Worm (Caenorhabditis elegans): Measurements from ENCODE around the gene cri-2.

The cri-2 gene

ce11 chrV:8201229-8201858 lies at the start of gene cri-2:
cri-2 (plus strand) TSS chrV:8201808.
- peak; percentile 18; the same call in 1 of the 2 replicates for TF ChIP-seq hmg-1.2 (GFP tag; IDR thresholded peaks at IDR 0.05)
- no peak for TF ChIP-seq Y67H2A.10 (GFP tag; conservative IDR thresholded peaks at IDR 0.05)

- TF ChIP-seq dpff-1 (tag; optimal IDR thresholded peaks at IDR 0.05): no peak
- TF ChIP-seq cebp-1 (GFP tag; IDR thresholded peaks at IDR 0.05): no peak
- no peak for TF ChIP-seq cebp-1 (tag; optimal IDR thresholded peaks at IDR 0.05)
- TF ChIP-seq lag-1 (GFP tag; IDR thresholded peaks at IDR 0.05): no peak
- no peak for TF ChIP-seq C06A6.2 (GFP tag; conservative IDR thresholded peaks at IDR 0.05)
- TF ChIP-seq B0261.1 (tag; optimal IDR thresholded peaks at IDR 0.05): no peak
- no peak for TF ChIP-seq B0336.3 (GFP tag; IDR thresholded peaks at IDR 0.05)
Observed at ce11 chrV:8155743-8156142, 45.9 kb upstream of the cri-2 start.

ce11 chrV:8157446-8157845 lies 44.2 kb upstream of the cri-2 start, which contains the start of gene sul-2:
sul-2 (plus strand) TSS chrV:8157746.
- no peak for TF ChIP-seq F33H1.4 (GFP tag; IDR thresholded peaks at IDR 0.05)
- TF ChIP-seq ama-1 (optimal IDR thresholded peaks at IDR 0.05): no peak
- TF ChIP-seq ama-1 (GFP tag; optimal IDR thresholded peaks at IDR 0.05): no peak
- no peak for TF ChIP-seq pha-4 (tag; optimal IDR thresholded peaks at IDR 0.05)
- no peak for TF ChIP-seq zfh-2 (GFP tag; conservative IDR thresholded peaks at IDR 0.05)
- TF ChIP-seq F39B2.1 (GFP tag; IDR thresholded peaks at IDR 0.05): no peak
- no peak for TF ChIP-seq ceh-100 (GFP tag; IDR thresholded peaks at IDR 0.05)
- no peak for TF ChIP-seq hsf-1 (GFP tag; IDR thresholded peaks at IDR 0.05)
- TF ChIP-seq lin-35 (GFP tag; optimal IDR thresholded peaks at IDR 0.05): no peak
- TF ChIP-seq hlh-12 (tag; optimal IDR thresholded peaks at IDR 0.05): no peak

- TF ChIP-seq snpc-4 (GFP tag; optimal IDR thresholded peaks at IDR 0.05) (no peak), snpc-4 (tag; optimal IDR thresholded peaks at IDR 0.05) (no peak)
Observed at ce11 chrV:8159629-8160028, 42.0 kb upstream of the cri-2 start, which contains the start of gene F20D6.6. F20D6.6 (plus strand) TSS chrV:8159929.

ce11 chrV:8161699-8162098 lies 39.9 kb upstream of the cri-2 start, which contains the start of gene F20D6.5:
F20D6.5 (plus strand) TSS chrV:8161957.
- TF ChIP-seq nfya-1 (tag; optimal IDR thresholded peaks at IDR 0.05; ENCODE audit: borderline replicate concordance, insufficient read depth) (no peak), nhr-80 (tag; optimal IDR thresholded peaks at IDR 0.05) (peak; percentile 60)

ce11 chrV:8163199-8163598 lies 38.4 kb upstream of the cri-2 start:
- TF ChIP-seq athp-1 (tag; optimal IDR thresholded peaks at IDR 0.05) (no peak), ceh-91 (GFP tag; IDR thresholded peaks at IDR 0.05) (no peak), egl-18 (GFP tag; IDR thresholded peaks at IDR 0.05) (no peak), Y53G8AR.9 (GFP tag; conservative IDR thresholded peaks at IDR 0.05) (no peak), Y56A3A.18 (GFP tag; IDR thresholded peaks at IDR 0.05) (no peak), ceh-27 (GFP tag; optimal IDR thresholded peaks at IDR 0.05) (no peak), rec-8 (tag; optimal IDR thresholded peaks at IDR 0.05) (no peak), Y67H2A.10 (GFP tag; conservative IDR thresholded peaks at IDR 0.05) (no peak), ztf-28 (GFP tag; IDR thresholded peaks at IDR 0.05) (no peak), hsf-1 (GFP tag; IDR thresholded peaks at IDR 0.05) (no peak), F10E7.11 (tag; optimal IDR thresholded peaks at IDR 0.05) (no peak), F49E8.2 (tag; optimal IDR thresholded peaks at IDR 0.05; ENCODE audit: insufficient read depth) (no peak), lsy-27 (tag; optimal IDR thresholded peaks at IDR 0.05; ENCODE audit: borderline replicate concordance, insufficient read depth) (no peak), ama-1 (optimal IDR thresholded peaks at IDR 0.05) (no peak), ama-1 (GFP tag; optimal IDR thresholded peaks at IDR 0.05) (no peak), D2030.7 (GFP tag; IDR thresholded peaks at IDR 0.05) (no peak), ztf-25 (GFP tag; IDR thresholded peaks at IDR 0.05) (no peak)

Measured in whole organism, young adult.